Fruit fly (Drosophila melanogaster): ENCODE results near the gene Nepl17.
A peak's percentile ranks its signal among the peaks of the same experiment; 100 is the strongest.

Gene Nepl17

dm6 chr3R:28829328-28829916, 43.3 kb upstream of the Nepl17 start (continued):
- no peak for TF ChIP-seq bbx (GFP tag; IDR thresholded peaks at IDR 0.05; ENCODE audit: partially characterized antibody)
- peak; percentile 4 for TF ChIP-seq CG34376 (GFP tag; optimal IDR thresholded peaks at IDR 0.05)
- peak; percentile 82 for TF ChIP-seq exex (tag; optimal IDR thresholded peaks at IDR 0.05)
- TF ChIP-seq Med (GFP tag), result peak; percentile 70
- TF ChIP-seq trh (GFP tag; optimal IDR thresholded peaks at IDR 0.05), result no peak
- TF ChIP-seq MESR4 (GFP tag; optimal IDR thresholded peaks at IDR 0.05), result no peak
- no peak for TF ChIP-seq otp (GFP tag; IDR thresholded peaks at IDR 0.05)
- peak; percentile 8 for TF ChIP-seq sens (GFP tag)

- peak; percentile 0 for TF ChIP-seq CG12391 (tag; optimal IDR thresholded peaks at IDR 0.05)
- TF ChIP-seq unpg (GFP tag; optimal IDR thresholded peaks at IDR 0.05), result peak; percentile 30
- TF ChIP-seq grau (tag; optimal IDR thresholded peaks at IDR 0.05), result peak; percentile 77
- no peak for TF ChIP-seq nerfin-1 (tag; optimal IDR thresholded peaks at IDR 0.05)
- no peak for TF ChIP-seq dan (GFP tag; IDR thresholded peaks at IDR 0.05)
- TF ChIP-seq Med (GFP tag), result peak; percentile 63
- TF ChIP-seq ERR (GFP tag; optimal IDR thresholded peaks at IDR 0.05), result no peak
- TF ChIP-seq az2 (GFP tag; optimal IDR thresholded peaks at IDR 0.05), result peak; percentile 19
- peak; percentile 2 for TF ChIP-seq CG10147 (GFP tag; optimal IDR thresholded peaks at IDR 0.05)
- peak; percentile 27 for TF ChIP-seq CG2120 (GFP tag; optimal IDR thresholded peaks at IDR 0.05)
- TF ChIP-seq CG32767 (GFP tag; IDR thresholded peaks at IDR 0.05), result no peak
- no peak for TF ChIP-seq croc (GFP tag; conservative IDR thresholded peaks at IDR 0.05)
- peak; percentile 43 for TF ChIP-seq Sox102F (GFP tag; optimal IDR thresholded peaks at IDR 0.05)
- no peak for TF ChIP-seq CG15479 (GFP tag; optimal IDR thresholded peaks at IDR 0.05)
- TF ChIP-seq B-H2 (GFP tag; optimal IDR thresholded peaks at IDR 0.05), result no peak
- TF ChIP-seq dmrt99B (tag; optimal IDR thresholded peaks at IDR 0.05), result peak; percentile 42
- no peak for TF ChIP-seq CG6175 (GFP tag; IDR thresholded peaks at IDR 0.05)
- peak; percentile 23 for TF ChIP-seq Fer3 (tag; optimal IDR thresholded peaks at IDR 0.05)
- TF ChIP-seq chif (GFP tag; optimal IDR thresholded peaks at IDR 0.05), result peak in 1 of 2 experiments; percentile 6
- TF ChIP-seq danr (GFP tag; IDR thresholded peaks at IDR 0.05), result no peak
- peak; percentile 9 for TF ChIP-seq Hmr (GFP tag; optimal IDR thresholded peaks at IDR 0.05)
- TF ChIP-seq slbo (GFP tag; IDR thresholded peaks at IDR 0.05), result peak; percentile 28
- no peak for TF ChIP-seq eve (GFP tag; optimal IDR thresholded peaks at IDR 0.05)
- TF ChIP-seq CG14050 (GFP tag; IDR thresholded peaks at IDR 0.05), result no peak
- TF ChIP-seq lbe (GFP tag; optimal IDR thresholded peaks at IDR 0.05), result peak; percentile 28
- peak; percentile 10 for TF ChIP-seq Meics (GFP tag; optimal IDR thresholded peaks at IDR 0.05)
- no peak for TF ChIP-seq Optix (GFP tag; IDR thresholded peaks at IDR 0.05)
- TF ChIP-seq CG4820 (GFP tag; optimal IDR thresholded peaks at IDR 0.05), result peak; percentile 23
- peak; percentile 39 for TF ChIP-seq CG17359 (tag; optimal IDR thresholded peaks at IDR 0.05)
- TF ChIP-seq CG15269 (tag; optimal IDR thresholded peaks at IDR 0.05), result peak; percentile 3
- TF ChIP-seq bsh (GFP tag; optimal IDR thresholded peaks at IDR 0.05), result peak in 1 of 2 experiments; percentile 3
- TF ChIP-seq phol (tag; optimal IDR thresholded peaks at IDR 0.05), result peak; percentile 25
- peak; percentile 3 for TF ChIP-seq CG30403 (GFP tag; optimal IDR thresholded peaks at IDR 0.05)
- TF ChIP-seq Hr51 (GFP tag; optimal IDR thresholded peaks at IDR 0.05), result peak in 1 of 2 experiments; percentile 47
- TF ChIP-seq CG17186 (GFP tag; optimal IDR thresholded peaks at IDR 0.05), result no peak
- peak; percentile 31; the same call in 1 of the 3 replicates for TF ChIP-seq row (GFP tag; IDR thresholded peaks at IDR 0.05)
- peak; percentile 46 for TF ChIP-seq sens (GFP tag)
- TF ChIP-seq CG15011 (GFP tag; optimal IDR thresholded peaks at IDR 0.05), result no peak
- TF ChIP-seq CG8924 (tag; optimal IDR thresholded peaks at IDR 0.05), result peak; percentile 12
- peak; percentile 10; the same call in 1 of the 2 replicates for TF ChIP-seq Rfx (GFP tag; IDR thresholded peaks at IDR 0.05)
- peak; percentile 7 for TF ChIP-seq CoRest (tag; optimal IDR thresholded peaks at IDR 0.05)
- no peak for TF ChIP-seq vvl (GFP tag; IDR thresholded peaks at IDR 0.05)
These were observed 42.0 kb upstream of the Nepl17 start for dm6 chr3R:28830746-28831145.
